Worm (Caenorhabditis elegans): ENCODE measurements around the gene C09B8.3.

C09B8.3 gene

DNA sequence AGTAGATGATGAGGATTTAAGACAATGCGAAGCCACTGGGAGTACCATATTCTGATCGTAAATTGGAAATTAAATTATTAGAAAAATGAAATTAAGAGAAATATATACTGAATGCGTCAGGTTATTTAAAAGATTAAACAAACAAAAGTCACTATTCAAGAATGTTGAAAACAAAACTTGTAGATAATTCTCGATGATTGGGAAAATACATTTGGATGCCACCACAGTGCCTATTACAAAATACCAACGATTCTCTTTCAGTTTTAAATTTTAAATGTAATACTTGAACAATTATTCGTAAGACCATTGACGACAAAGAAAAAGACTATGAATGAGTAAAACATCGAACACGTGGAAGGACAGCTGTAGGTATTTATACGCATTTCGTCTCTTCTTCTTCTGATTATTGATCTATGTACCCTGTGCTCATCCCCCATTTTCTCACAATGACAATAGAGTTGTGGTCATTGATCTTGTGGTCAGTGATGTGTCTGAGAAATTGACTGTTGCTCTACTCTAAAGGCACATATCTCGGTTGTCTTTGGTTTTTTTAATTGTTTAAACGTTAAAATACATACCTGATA is 9.5 kb upstream of the C09B8.3 start, which contains the start of gene C09B8.4:
TSS of gene C09B8.4 (minus strand) at position 51 of the 584 bp plus-strand sequence.
- TF ChIP-seq ahr-1 (tag; optimal IDR thresholded peaks at IDR 0.05) = no peak
- no peak for TF ChIP-seq pha-4 (tag; optimal IDR thresholded peaks at IDR 0.05)
- TF ChIP-seq unc-42 (tag; optimal IDR thresholded peaks at IDR 0.05) = no peak
- TF ChIP-seq ceh-2 (tag; optimal IDR thresholded peaks at IDR 0.05) = no peak
- no peak for TF ChIP-seq tbx-2 (tag; optimal IDR thresholded peaks at IDR 0.05)

DNA sequence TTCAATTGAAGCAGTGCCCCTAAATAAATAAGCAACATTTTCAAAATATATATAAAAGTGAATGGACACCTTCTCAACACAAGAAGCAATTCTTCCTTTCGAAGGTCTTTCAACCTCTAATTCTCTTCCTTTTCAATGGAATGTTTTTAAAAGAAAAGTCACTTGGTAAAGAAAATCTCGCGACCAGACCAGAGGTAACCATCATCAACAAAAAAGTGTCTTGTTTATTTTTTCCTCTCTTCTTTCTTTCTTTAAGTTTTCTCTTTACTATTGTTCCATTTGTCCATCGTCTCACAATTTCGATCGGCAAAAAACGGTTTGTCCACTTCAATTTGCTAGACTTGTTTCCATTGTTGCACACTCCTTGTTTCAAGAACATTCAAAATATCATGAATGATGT is 4.6 kb upstream of the C09B8.3 start, which contains the start of gene C09B8.8:
TSS of gene C09B8.8 (plus strand) at position 397 of the 400 bp plus-strand sequence.
- TF ChIP-seq hlh-8 (tag; optimal IDR thresholded peaks at IDR 0.05) (no peak), hlh-30 (tag; optimal IDR thresholded peaks at IDR 0.05; ENCODE audit: insufficient read depth) (no peak), npax-4 (tag; optimal IDR thresholded peaks at IDR 0.05) (no peak), fkh-6 (tag; optimal IDR thresholded peaks at IDR 0.05) (no peak), gmeb-2 (tag; optimal IDR thresholded peaks at IDR 0.05) (no peak), sox-4 (tag; optimal IDR thresholded peaks at IDR 0.05) (no peak), pag-3 (tag; optimal IDR thresholded peaks at IDR 0.05; ENCODE audit: borderline replicate concordance) (no peak), mec-3 (tag; optimal IDR thresholded peaks at IDR 0.05; ENCODE audit: borderline replicate concordance) (no peak)

DNA sequence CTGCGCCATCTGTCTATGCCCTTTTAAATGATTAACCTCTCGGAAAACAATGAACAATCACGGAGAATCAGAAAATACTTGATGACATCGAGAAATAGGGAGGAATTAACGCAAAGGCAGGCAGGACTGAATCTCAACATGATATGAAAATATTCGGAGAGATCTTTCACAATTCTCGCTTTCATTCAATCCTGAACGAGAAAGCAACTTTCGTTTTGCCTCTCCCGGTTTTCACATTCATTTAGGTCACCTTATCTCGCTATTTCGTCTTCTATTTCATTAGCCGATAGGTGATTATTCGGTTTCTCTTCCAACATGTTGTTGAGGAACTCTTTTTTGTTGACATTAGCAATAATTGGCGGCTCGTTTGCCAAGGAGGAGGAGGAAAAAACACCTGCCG is 6.2 kb downstream of the C09B8.3 start:
- no peak for TF ChIP-seq lin-11 (tag; optimal IDR thresholded peaks at IDR 0.05)
- no peak for TF ChIP-seq F13H6.1 (tag; optimal IDR thresholded peaks at IDR 0.05)
- no peak for TF ChIP-seq pros-1 (tag; optimal IDR thresholded peaks at IDR 0.05)
- TF ChIP-seq elt-4 (tag; optimal IDR thresholded peaks at IDR 0.05) = no peak
- no peak for TF ChIP-seq ceh-34 (tag; optimal IDR thresholded peaks at IDR 0.05)
- no peak for TF ChIP-seq ref-2 (tag; optimal IDR thresholded peaks at IDR 0.05)

DNA sequence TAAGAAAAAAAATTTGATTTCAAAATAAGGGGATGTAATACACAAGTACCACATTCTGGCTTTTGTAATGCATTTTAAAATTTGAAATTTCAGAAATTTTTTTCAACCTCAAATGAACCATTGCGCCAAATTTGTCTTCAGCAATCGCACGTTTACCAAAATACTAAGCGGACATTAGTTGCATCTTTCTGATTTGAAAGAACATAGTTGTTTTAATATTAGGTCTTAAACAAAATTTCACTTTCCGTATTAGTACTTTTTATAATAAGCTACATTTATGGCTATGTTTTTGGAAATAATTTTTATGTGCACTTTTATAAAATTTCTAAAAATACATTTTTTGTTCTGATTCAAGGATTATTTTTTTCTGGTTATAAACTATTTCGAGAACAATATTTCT is 6.6 kb downstream of the C09B8.3 start, which contains the start of gene sups-1:
TSS of gene sups-1 (plus strand) at position 301 of the 400 bp plus-strand sequence.
- no peak for TF ChIP-seq nfya-1 (tag; optimal IDR thresholded peaks at IDR 0.05)

DNA sequence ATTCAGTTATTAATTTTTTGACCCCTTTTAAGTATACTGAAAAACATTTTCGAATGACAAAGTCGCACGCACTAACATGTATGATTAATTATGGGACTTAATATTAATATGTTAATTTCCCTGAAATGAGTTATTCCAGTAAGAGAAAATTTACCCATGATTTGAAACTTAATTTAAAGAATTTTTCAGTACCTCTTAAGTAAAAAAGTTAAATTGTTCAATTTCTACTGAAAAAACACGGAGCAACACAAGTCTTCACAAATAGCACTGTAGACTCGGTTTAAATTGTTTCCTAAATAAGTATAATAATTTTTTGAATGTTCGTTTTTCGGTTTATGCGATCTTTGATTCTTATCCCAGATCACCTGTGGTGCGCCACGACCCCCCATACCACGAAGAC is 8.0 kb downstream of the C09B8.3 start:
- TF ChIP-seq hlh-30 (tag; optimal IDR thresholded peaks at IDR 0.05; ENCODE audit: insufficient read depth) (no peak), ceh-22 (tag; optimal IDR thresholded peaks at IDR 0.05) (no peak), ets-4 (tag; optimal IDR thresholded peaks at IDR 0.05) (no peak), unc-55 (GFP tag; optimal IDR thresholded peaks at IDR 0.05) (no peak), pha-2 (tag; optimal IDR thresholded peaks at IDR 0.05) (no peak), ahr-1 (tag; optimal IDR thresholded peaks at IDR 0.05) (no peak), sox-4 (tag; optimal IDR thresholded peaks at IDR 0.05) (no peak), elt-4 (tag; optimal IDR thresholded peaks at IDR 0.05) (no peak), fkh-6 (tag; optimal IDR thresholded peaks at IDR 0.05) (no peak)

DNA sequence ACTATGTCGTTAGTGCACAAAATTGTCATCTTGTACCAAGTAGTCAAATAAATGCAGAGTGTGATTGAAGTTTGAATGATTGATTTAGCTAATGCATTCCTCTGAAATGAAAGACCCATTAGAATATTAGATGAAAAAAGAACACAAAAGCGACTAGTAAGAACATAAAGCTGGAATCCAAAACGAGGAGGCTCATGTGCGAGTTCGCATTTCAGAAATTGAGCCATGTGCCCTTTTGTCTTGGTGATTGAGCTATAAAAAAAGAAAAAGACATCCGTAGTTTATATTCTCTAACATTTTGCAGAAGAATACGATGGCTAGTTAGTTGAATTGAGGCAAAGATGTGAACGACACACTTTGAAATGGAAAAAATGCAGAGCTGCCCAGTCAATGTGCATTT is 9.0 kb downstream of the C09B8.3 start, which contains the start of gene F22F4.4:
TSS of gene F22F4.4 (minus strand) at position 101 of the 400 bp plus-strand sequence.
- TF ChIP-seq hlh-13 (GFP tag; optimal IDR thresholded peaks at IDR 0.05) = no peak

DNA sequence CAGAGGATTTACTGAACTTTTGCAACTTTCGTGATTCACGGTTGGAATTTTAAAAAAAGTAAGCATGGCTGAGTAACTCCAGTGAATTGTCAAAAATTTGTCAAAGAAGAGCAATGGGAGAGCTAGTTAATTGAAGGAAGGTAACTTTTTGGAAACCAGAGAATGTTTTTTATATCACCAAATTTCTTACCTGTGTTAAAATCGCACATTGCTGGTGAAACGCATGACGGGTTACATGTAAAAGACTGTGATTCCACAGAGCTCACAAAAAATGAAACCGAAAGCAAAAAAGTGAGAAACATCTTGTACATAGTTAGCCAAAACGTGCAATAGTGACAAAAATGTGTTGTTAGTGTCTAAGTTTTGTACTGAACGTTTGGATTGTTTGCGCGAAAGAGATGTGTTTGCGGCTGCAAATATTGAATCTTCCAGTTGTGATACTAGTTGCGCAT is 11.3 kb downstream of the C09B8.3 start, which contains the start of gene F22F4.9:
TSS of gene F22F4.9 (minus strand) at position 402 of the 452 bp plus-strand sequence.
- TF ChIP-seq F13H6.1 (tag; optimal IDR thresholded peaks at IDR 0.05) (no peak), sox-2 (GFP tag; IDR thresholded peaks at IDR 0.05) (no peak), rnt-1 (tag; optimal IDR thresholded peaks at IDR 0.05) (no peak), ceh-22 (tag; optimal IDR thresholded peaks at IDR 0.05) (no peak), ceh-45 (GFP tag; IDR thresholded peaks at IDR 0.05) (no peak), lin-11 (tag; optimal IDR thresholded peaks at IDR 0.05) (no peak), K02D7.2 (tag; optimal IDR thresholded peaks at IDR 0.05) (no peak)

All from whole organism, late embryonic.